Worm (Caenorhabditis elegans) whole organism, mixed stage, embryonic: Measurements from ENCODE around the gene dhs-17.

Source experiments
- bed-3 ChIP-seq: fragments of 200-800 bp; sonication (Bioruptor generic); optimal IDR thresholded peaks from 3 replicates; lab custom pipeline; 2018; ENCODE audit warnings: mild to moderate bottlenecking, missing genetic modification characterization, moderate library complexity, missing compliant biosample characterization
- ceh-83 ChIP-seq: fragments of 200-800 bp; sonication (Bioruptor generic); optimal IDR thresholded peaks from 2 replicates; lab custom pipeline; 2018; ENCODE audit warnings: mild to moderate bottlenecking, missing genetic modification characterization, missing compliant biosample characterization
- elt-3 ChIP-seq: fragments of 150-350 bp; optimal IDR thresholded peaks from 2 replicates; lab custom pipeline; 2014; ENCODE audit warnings: missing biosample characterization, missing genetic modification characterization
- ham-2 ChIP-seq: fragments of 200-800 bp; sonication (Bioruptor generic); optimal IDR thresholded peaks from 2 replicates; lab custom pipeline; 2018; ENCODE audit warnings: mild to moderate bottlenecking, missing genetic modification characterization, missing compliant biosample characterization
- mab-5 ChIP-seq: fragments of 150-350 bp; optimal IDR thresholded peaks from 2 replicates; lab custom pipeline; 2014; ENCODE audit warnings: missing biosample characterization, missing genetic modification characterization
- mep-1 ChIP-seq: fragments of 150-350 bp; optimal IDR thresholded peaks from 2 replicates; lab custom pipeline; 2017; ENCODE audit warnings: missing biosample characterization, missing genetic modification reagents, missing genetic modification characterization, inconsistent platforms
- nhr-237 ChIP-seq: fragments of 150-350 bp; optimal IDR thresholded peaks from 2 replicates; lab custom pipeline; 2014; ENCODE audit warnings: missing biosample characterization, missing genetic modification characterization
- pha-4 ChIP-seq: fragments of 150-350 bp; optimal IDR thresholded peaks from 2 replicates; lab custom pipeline; 2018; ENCODE audit warnings: missing biosample characterization, missing genetic modification reagents, missing genetic modification characterization
- ztf-11 ChIP-seq: fragments of 150-350 bp; optimal IDR thresholded peaks from 2 replicates; lab custom pipeline; 2014; ENCODE audit warnings: missing biosample characterization, missing genetic modification characterization

- peak; percentile 91 for TF ChIP-seq mep-1
- no peak for TF ChIP-seq elt-3 (tag; lab: Kevin White, UChicago)
- peak; percentile 76 for TF ChIP-seq pha-4
- TF ChIP-seq ham-2 (GFP tag; lab: Kevin White, UChicago): no peak
- peak; percentile 72 for TF ChIP-seq nhr-237 (tag; lab: Kevin White, UChicago)
- no peak for TF ChIP-seq bed-3 (GFP tag; lab: Kevin White, UChicago)
- TF ChIP-seq ceh-83: no peak
- TF ChIP-seq mab-5: no peak
- TF ChIP-seq ztf-11 (tag; lab: Kevin White, UChicago): no peak
Measured at ce11 chrV:6053188-6053687, 18.6 kb upstream of the dhs-17 start, which contains the start of gene seip-1.
